Worm (Caenorhabditis elegans): ENCODE data around the gene C24A3.9.
A peak's percentile ranks its signal among the peaks of the same experiment; 100 is the strongest.

The C24A3.9 gene

ce11 chrX:8969111-8970048 is 40.9 kb downstream of the C24A3.9 start (continued):
- TF ChIP-seq egl-27 (tag; optimal IDR thresholded peaks at IDR 0.05) (no peak), zag-1 (tag; optimal IDR thresholded peaks at IDR 0.05) (no peak), nhr-6 (tag; optimal IDR thresholded peaks at IDR 0.05) (no peak), mbf-1 (tag; optimal IDR thresholded peaks at IDR 0.05) (no peak)

DNA sequence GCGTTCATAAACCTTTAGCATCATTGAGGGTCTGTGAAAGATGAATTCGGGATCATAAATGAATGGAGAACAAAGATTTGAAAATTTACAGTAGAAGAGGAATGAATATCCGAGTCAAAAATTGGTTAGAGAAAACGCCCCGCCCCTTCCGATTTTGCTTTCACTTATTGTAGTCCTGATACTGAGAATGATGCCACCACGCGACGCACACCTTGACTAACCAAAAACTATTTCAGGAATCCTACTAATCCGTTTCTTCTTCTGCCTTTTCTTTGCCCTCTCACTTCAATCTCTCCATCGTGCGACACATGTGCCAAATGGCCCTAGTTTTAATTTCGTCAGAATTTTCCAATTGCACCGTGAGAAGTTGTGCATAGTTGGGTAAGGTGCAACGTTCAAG is 46.8 kb downstream of the C24A3.9 start:
- TF ChIP-seq lin-11 (tag; optimal IDR thresholded peaks at IDR 0.05) (no peak), sma-9 (GFP tag; optimal IDR thresholded peaks at IDR 0.05) (no peak), sma-9 (tag; optimal IDR thresholded peaks at IDR 0.05) (no peak), nhr-11 (tag; optimal IDR thresholded peaks at IDR 0.05) (no peak)

- no peak for TF ChIP-seq ceh-16 (tag; optimal IDR thresholded peaks at IDR 0.05)
- TF ChIP-seq dmd-4 (tag; optimal IDR thresholded peaks at IDR 0.05) = peak; percentile 24
- TF ChIP-seq nhr-21 (tag; optimal IDR thresholded peaks at IDR 0.05) = no peak
Observed at ce11 chrX:8961120-8961834, 49.0 kb downstream of the C24A3.9 start, which contains the start of gene aexr-3. Gene aexr-3 (minus strand): TSS chrX:8961170.

All from whole organism, L2 larva.